Worm (Caenorhabditis elegans) whole organism, young adult: ENCODE results near the gene C50F7.3.

ENCODE experiments used
- F39B2.1 ChIP-seq: fragments of 200-800 bp; sonication (Bioruptor generic); IDR thresholded peaks from 2 replicates; pipeline ENCODE4 v1.3.6; 2022; ENCODE audit warnings: missing genetic modification reagents, missing genetic modification characterization, missing compliant biosample characterization
- Y67H2A.10 ChIP-seq: fragments of 200-800 bp; sonication (Bioruptor generic); conservative IDR thresholded peaks from 2 replicates; pipeline ENCODE4 v1.3.6; 2022; ENCODE audit warnings: missing genetic modification reagents, missing genetic modification characterization, missing compliant biosample characterization
- aptf-3 ChIP-seq: fragments of 200-800 bp; sonication (Bioruptor generic); IDR thresholded peaks from 2 replicates; pipeline ENCODE4 v1.3.6; 2022; ENCODE audit warnings: missing genetic modification characterization, missing compliant biosample characterization
- ceh-100 ChIP-seq: fragments of 200-800 bp; sonication (Bioruptor generic); IDR thresholded peaks from 2 replicates; pipeline ENCODE4 v1.3.6; 2022; ENCODE audit warnings: missing genetic modification reagents, missing genetic modification characterization, missing compliant biosample characterization
- lin-35 ChIP-seq, 3 experiments: fragments of 150-350 bp in 2 of 3; sonication (generic microtip) in 1 of 3; optimal IDR thresholded peaks; 2 replicates each; lab custom pipeline; 2014 to 2018; ENCODE audit warnings: missing biosample characterization in 3 of 3, missing genetic modification characterization in 3 of 3, missing genetic modification reagents in 3 of 3
- madf-8 ChIP-seq: fragments of 200-800 bp; sonication (Bioruptor generic); conservative IDR thresholded peaks from 2 replicates; pipeline ENCODE4 v1.3.6; 2022; ENCODE audit warnings: missing genetic modification reagents, missing genetic modification characterization, missing compliant biosample characterization
- nfya-1 ChIP-seq: sonication (generic microtip); optimal IDR thresholded peaks from 2 replicates; lab custom pipeline; 2017; ENCODE audit warnings: antibody characterized with exemption, missing compliant biosample characterization, missing genetic modification characterization, borderline replicate concordance; ENCODE audit not compliant: insufficient read depth
- rec-8 ChIP-seq, 2 experiments: sonication (generic microtip); optimal IDR thresholded peaks; 2 replicates each; lab custom pipeline; 2016; ENCODE audit warnings: mild to moderate bottlenecking in 2 of 2, missing genetic modification characterization in 2 of 2, missing genetic modification reagents in 2 of 2, missing genotype in 2 of 2, missing biosample characterization in 1 of 2, missing compliant biosample characterization in 1 of 2, moderate library complexity in 1 of 2
- sptf-2 ChIP-seq: fragments of 200-800 bp; sonication (Bioruptor generic); optimal IDR thresholded peaks from 2 replicates; lab custom pipeline; 2018; ENCODE audit warnings: mild to moderate bottlenecking, missing genetic modification characterization, missing compliant biosample characterization
- ztf-18 ChIP-seq: sonication (generic microtip); optimal IDR thresholded peaks from 2 replicates; lab custom pipeline; 2016; ENCODE audit warnings: missing genotype, mild to moderate bottlenecking, missing genetic modification characterization, missing compliant biosample characterization
- ztf-26 ChIP-seq: sonication (generic microtip); optimal IDR thresholded peaks from 2 replicates; lab custom pipeline; 2017; ENCODE audit warnings: missing genetic modification characterization, missing compliant biosample characterization

DNA sequence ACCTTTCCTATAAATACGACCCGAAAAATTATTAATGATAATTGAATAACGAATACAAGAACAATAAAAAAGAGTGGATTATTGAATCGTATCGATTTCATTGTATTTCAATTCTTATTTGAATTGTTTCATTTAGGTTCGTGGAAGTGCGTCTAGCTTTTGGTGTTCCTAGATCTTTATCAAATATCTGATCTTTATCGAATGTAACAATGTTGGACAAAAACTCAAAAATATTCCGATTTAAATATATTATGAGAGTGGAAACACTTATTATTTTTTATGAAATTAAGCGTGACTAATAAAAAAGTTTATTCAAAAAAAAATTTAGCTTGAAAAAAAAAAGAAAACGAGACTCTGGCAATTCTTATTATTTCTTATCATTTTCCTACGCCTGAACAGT is at the start of gene C50F7.3, which contains the start of gene C50F7.9:
- TF ChIP-seq lin-35 (GFP tag; optimal IDR thresholded peaks at IDR 0.05; lab: Kevin White, UChicago) (no peak), Y67H2A.10 (GFP tag; lab: Robert Waterston, UW) (no peak), nfya-1 (no peak), ceh-100 (GFP tag; lab: Robert Waterston, UW) (no peak), rec-8 (tag; optimal IDR thresholded peaks at IDR 0.05; lab: Kevin White, UChicago) (no peak), aptf-3 (GFP tag; lab: Robert Waterston, UW) (no peak), ztf-26 (no peak), ztf-18 (no peak), sptf-2 (no peak), madf-8 (no peak), F39B2.1 (GFP tag; lab: Robert Waterston, UW) (no peak)
